Worm (Caenorhabditis elegans) whole organism, L4 larva: ENCODE data around the gene athp-3.
A peak's percentile ranks its signal among the peaks of the same experiment; 100 is the strongest.

ENCODE experiments used
- F10B5.3 ChIP-seq: sonication (generic microtip); optimal IDR thresholded peaks from 2 replicates; lab custom pipeline; 2016; ENCODE audit warnings: mild to moderate bottlenecking, missing genetic modification characterization, missing compliant biosample characterization
- F37D6.2 ChIP-seq: sonication (generic microtip); optimal IDR thresholded peaks from 2 replicates; lab custom pipeline; 2016; ENCODE audit warnings: mild to moderate bottlenecking, missing genetic modification characterization, missing compliant biosample characterization
- F44E2.7 ChIP-seq: fragments of 200-800 bp; sonication (Bioruptor generic); IDR thresholded peaks from 2 replicates; pipeline ENCODE4 v2.1.2; 2022; ENCODE audit warnings: missing genetic modification characterization, missing compliant biosample characterization
- F49E8.2 ChIP-seq: sonication (generic microtip); optimal IDR thresholded peaks from 2 replicates; lab custom pipeline; 2016; ENCODE audit warnings: missing compliant biosample characterization, mild to moderate bottlenecking, missing genetic modification characterization, borderline replicate concordance
- T20F7.1 ChIP-seq: fragments of 200-800 bp; sonication (Bioruptor generic); optimal IDR thresholded peaks from 2 replicates; lab custom pipeline; 2018; ENCODE audit warnings: mild to moderate bottlenecking, missing genetic modification characterization, missing compliant biosample characterization
- Y105C5A.15 ChIP-seq: fragments of 200-800 bp; sonication (Bioruptor generic); IDR thresholded peaks from 2 replicates; pipeline ENCODE4 v1.3.6; 2022; ENCODE audit warnings: missing genetic modification characterization, missing compliant biosample characterization
- Y5F2A.4 ChIP-seq: fragments of 200-800 bp; sonication (Bioruptor generic); optimal IDR thresholded peaks from 2 replicates; lab custom pipeline; 2018; ENCODE audit warnings: mild to moderate bottlenecking, missing genetic modification characterization, missing compliant biosample characterization
- ZK337.2 ChIP-seq: fragments of 200-800 bp; sonication (Bioruptor generic); IDR thresholded peaks from 2 replicates; pipeline ENCODE4 v1.3.6; 2022; ENCODE audit warnings: missing genetic modification reagents, missing genetic modification characterization, missing compliant biosample characterization
- ceh-20 ChIP-seq: fragments of 200-800 bp; sonication (Bioruptor generic); IDR thresholded peaks from 2 replicates; pipeline ENCODE4 v1.3.6; 2022; ENCODE audit warnings: missing genetic modification reagents, missing genetic modification characterization, missing compliant biosample characterization
- ceh-28 ChIP-seq: fragments of 150-350 bp; optimal IDR thresholded peaks from 2 replicates; lab custom pipeline; 2014; ENCODE audit warnings: missing biosample characterization, missing genetic modification reagents, missing genetic modification characterization
- ceh-32 ChIP-seq: sonication (generic microtip); optimal IDR thresholded peaks from 2 replicates; lab custom pipeline; 2016; ENCODE audit warnings: mild to moderate bottlenecking, missing genetic modification characterization, missing compliant biosample characterization; ENCODE audit not compliant: poor library complexity
- daf-16 ChIP-seq, 3 experiments: sonication (generic microtip); optimal IDR thresholded peaks; 2 replicates each; lab custom pipeline; 2016 to 2017; ENCODE audit warnings: missing genetic modification characterization in 3 of 3, missing genetic modification reagents in 3 of 3, mild to moderate bottlenecking in 2 of 3, missing compliant biosample characterization in 2 of 3, missing biosample characterization in 1 of 3, moderate library complexity in 1 of 3
- daf-19 ChIP-seq: fragments of 200-800 bp; sonication (Bioruptor generic); conservative IDR thresholded peaks from 2 replicates; pipeline ENCODE4 v1.3.6; 2022; ENCODE audit warnings: missing genetic modification characterization, missing compliant biosample characterization
- dmd-8 ChIP-seq: fragments of 200-800 bp; sonication (Bioruptor generic); IDR thresholded peaks from 2 replicates; pipeline ENCODE4 v1.3.6; 2022; ENCODE audit warnings: missing genetic modification characterization, missing compliant biosample characterization
- egl-27 ChIP-seq: sonication (generic microtip); optimal IDR thresholded peaks from 3 replicates; lab custom pipeline; 2017; ENCODE audit warnings: missing biosample characterization, missing genetic modification reagents, missing genetic modification characterization
- lin-1 ChIP-seq: fragments of 200-800 bp; sonication (Bioruptor generic); IDR thresholded peaks from 2 replicates; pipeline ENCODE4 v1.3.6; 2022; ENCODE audit warnings: missing genetic modification reagents, missing genetic modification characterization, missing compliant biosample characterization
- madf-5 ChIP-seq, 2 experiments: fragments of 200-800 bp; sonication (Bioruptor generic); IDR thresholded peaks; 2 replicates each; pipeline ENCODE4 v1.3.6; 2022; ENCODE audit warnings: missing compliant biosample characterization in 2 of 2, missing genetic modification characterization in 2 of 2
- madf-9 ChIP-seq: fragments of 200-800 bp; sonication (Bioruptor generic); conservative IDR thresholded peaks from 2 replicates; pipeline ENCODE4 v1.3.6; 2022; ENCODE audit warnings: missing genetic modification reagents, missing genetic modification characterization, missing compliant biosample characterization
- nhr-102 ChIP-seq: sonication (generic microtip); optimal IDR thresholded peaks from 2 replicates; lab custom pipeline; 2016; ENCODE audit warnings: mild to moderate bottlenecking, missing genetic modification characterization, moderate library complexity, missing compliant biosample characterization
- nhr-6 ChIP-seq: fragments of 150-350 bp; optimal IDR thresholded peaks from 2 replicates; lab custom pipeline; 2014; ENCODE audit warnings: missing biosample characterization, missing genetic modification characterization
- pha-4 ChIP-seq, 2 experiments: fragments of 150-350 bp in 1 of 2; fragments of 200-800 bp in 1 of 2; sonication (Bioruptor generic) in 1 of 2; IDR thresholded peaks in 1 of 2; optimal IDR thresholded peaks in 1 of 2; 2 replicates each; pipeline versions ENCODE4 v1.3.6 to Lab custom; 2014 to 2022; ENCODE audit warnings: missing genetic modification characterization in 2 of 2, missing genetic modification reagents in 2 of 2, missing biosample characterization in 1 of 2, missing compliant biosample characterization in 1 of 2
- php-3 ChIP-seq: fragments of 200-800 bp; sonication (Bioruptor generic); IDR thresholded peaks from 2 replicates; pipeline ENCODE4 v1.3.6; 2022; ENCODE audit warnings: missing genetic modification reagents, missing genetic modification characterization, missing compliant biosample characterization
- saeg-2 ChIP-seq: fragments of 200-800 bp; sonication (Bioruptor generic); IDR thresholded peaks from 2 replicates; pipeline ENCODE4 v1.3.6; 2022; ENCODE audit warnings: missing genetic modification reagents, missing genetic modification characterization, missing compliant biosample characterization
- set-16 ChIP-seq: fragments of 200-800 bp; sonication (Bioruptor generic); IDR thresholded peaks from 2 replicates; pipeline ENCODE4 v1.3.6; 2022; ENCODE audit warnings: missing genetic modification reagents, missing genetic modification characterization, missing compliant biosample characterization
- skn-1 ChIP-seq: fragments of 150-350 bp; optimal IDR thresholded peaks from 2 replicates; lab custom pipeline; 2014; ENCODE audit warnings: missing biosample characterization, missing genetic modification characterization
- snpc-1.2 ChIP-seq: fragments of 200-800 bp; sonication (Bioruptor generic); IDR thresholded peaks from 2 replicates; pipeline ENCODE4 v1.3.6; 2022; ENCODE audit warnings: missing genetic modification reagents, missing genetic modification characterization, missing compliant biosample characterization
- unc-62 ChIP-seq, 3 experiments: fragments of 150-350 bp in 1 of 3; sonication (generic microtip); optimal IDR thresholded peaks in 2 of 3; peaks in 1 of 3; 1 replicate in 1 of 3; 2 replicates in 2 of 3; lab custom pipeline; 2014 to 2017; ENCODE audit warnings: missing biosample characterization in 3 of 3, missing genetic modification characterization in 3 of 3, missing genetic modification reagents in 3 of 3, missing genotype in 1 of 3
- zag-1 ChIP-seq: fragments of 150-350 bp; optimal IDR thresholded peaks from 2 replicates; lab custom pipeline; 2014; ENCODE audit warnings: missing biosample characterization, missing genetic modification characterization
- ztf-11 ChIP-seq: fragments of 150-350 bp; optimal IDR thresholded peaks from 2 replicates; lab custom pipeline; 2014; ENCODE audit warnings: missing biosample characterization, missing genetic modification characterization

athp-3 gene

ce11 chrIV:17030494-17030893 is 17.7 kb downstream of the athp-3 start, which contains the start of gene nhr-229 (continued):
- no peak for TF ChIP-seq php-3 (GFP tag; lab: Robert Waterston, UW)
- TF ChIP-seq lin-1 (GFP tag; lab: Robert Waterston, UW): no peak
- no peak for TF ChIP-seq ceh-20 (GFP tag; lab: Robert Waterston, UW)
- no peak for TF ChIP-seq madf-5 (GFP tag; IDR thresholded peaks at IDR 0.05; lab: Robert Waterston, UW)
- TF ChIP-seq ceh-32 (tag; lab: Kevin White, UChicago): no peak

- TF ChIP-seq snpc-1.2 (GFP tag; lab: Robert Waterston, UW) (peak; percentile 72), F37D6.2 (tag; lab: Kevin White, UChicago) (no peak)
Observed at ce11 chrIV:17026568-17026967, 21.6 kb downstream of the athp-3 start.

DNA sequence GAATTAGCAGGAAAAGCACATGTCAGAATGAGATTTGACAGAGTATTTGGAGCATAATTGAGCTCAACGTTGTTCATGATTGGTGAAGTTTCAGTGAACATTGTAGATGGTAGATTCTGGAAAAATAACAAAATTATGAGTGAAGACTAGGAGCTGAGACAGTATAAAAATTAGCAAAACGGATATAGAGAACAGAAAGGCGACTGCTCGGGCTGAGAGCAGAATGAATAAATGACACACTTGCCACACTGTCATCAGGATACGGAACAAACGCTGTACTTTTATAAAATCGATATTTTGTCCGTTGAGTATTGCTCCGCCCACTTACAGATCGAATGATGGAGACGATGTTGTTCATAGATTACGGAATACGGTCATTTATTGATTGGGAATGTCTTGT is 23.1 kb downstream of the athp-3 start, which contains the start of gene dct-13:
Gene dct-13 (minus strand): TSS at position 101 of the 400 bp plus-strand sequence.
- no peak for TF ChIP-seq egl-27 (tag; lab: Kevin White, UChicago)
- TF ChIP-seq Y105C5A.15 (GFP tag; lab: Robert Waterston, UW): no peak
- no peak for TF ChIP-seq zag-1 (tag; lab: Kevin White, UChicago)
- TF ChIP-seq ZK337.2 (GFP tag; lab: Robert Waterston, UW): no peak
- no peak for TF ChIP-seq F49E8.2 (tag; lab: Kevin White, UChicago)
- no peak for TF ChIP-seq nhr-6 (tag; lab: Kevin White, UChicago)
- TF ChIP-seq dmd-8 (GFP tag; lab: Robert Waterston, UW): no peak
- TF ChIP-seq Y5F2A.4 (GFP tag; lab: Kevin White, UChicago): no peak
- no peak for TF ChIP-seq F44E2.7 (GFP tag; lab: Robert Waterston, UW)

ce11 chrIV:17021042-17021441 is 27.1 kb downstream of the athp-3 start:
- peak; percentile 75 for TF ChIP-seq snpc-1.2 (GFP tag; lab: Robert Waterston, UW)
- TF ChIP-seq madf-9 (GFP tag; lab: Robert Waterston, UW): no peak
- no peak for TF ChIP-seq ceh-20 (GFP tag; lab: Robert Waterston, UW)
- TF ChIP-seq saeg-2 (GFP tag; lab: Robert Waterston, UW): no peak

- no peak for TF ChIP-seq unc-62 (GFP tag; optimal IDR thresholded peaks at IDR 0.05 in 1 of 2; lab: Kevin White, UChicago)
- no peak for TF ChIP-seq unc-62 (tag; optimal IDR thresholded peaks at IDR 0.05; lab: Kevin White, UChicago)
- no peak for TF ChIP-seq daf-16 (GFP tag; optimal IDR thresholded peaks at IDR 0.05; lab: Kevin White, UChicago)
- no peak for TF ChIP-seq daf-16 (tag; optimal IDR thresholded peaks at IDR 0.05; lab: Kevin White, UChicago)
- no peak for TF ChIP-seq pha-4 (GFP tag; IDR thresholded peaks at IDR 0.05; lab: Robert Waterston, UW)
- no peak for TF ChIP-seq pha-4 (tag; optimal IDR thresholded peaks at IDR 0.05; lab: Kevin White, UChicago)
- no peak for TF ChIP-seq daf-19 (GFP tag; lab: Robert Waterston, UW)
- TF ChIP-seq set-16: peak; percentile 71
Observed at ce11 chrIV:17010274-17010673, 37.9 kb downstream of the athp-3 start.

ce11 chrIV:17005734-17006133 is 42.4 kb downstream of the athp-3 start:
- TF ChIP-seq ceh-28 (tag; lab: Kevin White, UChicago) (peak; percentile 79), T20F7.1 (GFP tag; lab: Kevin White, UChicago) (no peak), nhr-102 (no peak), F10B5.3 (tag; lab: Kevin White, UChicago) (no peak), ztf-11 (tag; lab: Kevin White, UChicago) (no peak), unc-62 (GFP tag; optimal IDR thresholded peaks at IDR 0.05 in 1 of 2; lab: Kevin White, UChicago) (no peak), unc-62 (tag; optimal IDR thresholded peaks at IDR 0.05; lab: Kevin White, UChicago) (no peak), skn-1 (tag; lab: Kevin White, UChicago) (no peak)
